Worm (Caenorhabditis elegans): ENCODE results near the gene pph-1.

DNA sequence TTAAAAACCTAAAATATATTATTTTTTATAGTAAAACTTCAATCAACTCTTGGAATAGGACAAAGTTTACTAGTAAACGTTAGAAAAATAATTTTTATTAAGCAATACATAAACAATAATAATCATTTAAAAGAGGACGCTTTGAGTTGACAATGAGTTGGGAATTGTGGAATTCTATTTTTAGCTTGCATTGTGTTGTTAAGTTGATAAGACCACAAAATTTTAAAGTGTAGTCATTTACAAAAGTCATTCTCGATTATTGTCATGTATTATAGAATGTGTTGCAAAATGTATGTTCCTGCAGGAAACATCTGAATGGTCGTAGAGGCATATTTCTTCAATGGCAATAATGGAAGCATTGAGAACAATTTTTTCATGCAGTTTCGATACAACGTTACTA lies 8.7 kb downstream of the pph-1 start:
- TF ChIP-seq unc-86 (tag; optimal IDR thresholded peaks at IDR 0.05), result no peak
- no peak for TF ChIP-seq tbx-2 (tag; optimal IDR thresholded peaks at IDR 0.05)

Measured in whole organism, late embryonic.